Worm (Caenorhabditis elegans) whole organism, L1 larva: ENCODE results near the gene srg-38.

Source experiments
- C16A3.4 ChIP-seq: fragments of 150-350 bp; optimal IDR thresholded peaks from 2 replicates; lab custom pipeline; 2014; ENCODE audit warnings: missing biosample characterization, missing genetic modification characterization
- Y116A8C.19 ChIP-seq: sonication (generic microtip); optimal IDR thresholded peaks from 2 replicates; lab custom pipeline; 2016; ENCODE audit warnings: missing compliant biosample characterization, missing genetic modification characterization, borderline replicate concordance
- ama-1 ChIP-seq: fragments of 150-350 bp; optimal IDR thresholded peaks from 2 replicates; lab custom pipeline; 2014
- ceh-8 ChIP-seq: fragments of 200-800 bp; sonication (Bioruptor generic); optimal IDR thresholded peaks from 2 replicates; lab custom pipeline; 2018; ENCODE audit warnings: mild to moderate bottlenecking, missing genetic modification characterization, moderate library complexity, missing compliant biosample characterization
- ceh-82 ChIP-seq, 3 experiments: fragments of 150-350 bp in 1 of 3; sonication (generic microtip) in 2 of 3; optimal IDR thresholded peaks; 2 replicates each; lab custom pipeline; 2014 to 2017; ENCODE audit warnings: missing biosample characterization in 3 of 3, missing genetic modification characterization in 3 of 3
- ceh-90 ChIP-seq: sonication (generic microtip); optimal IDR thresholded peaks from 2 replicates; lab custom pipeline; 2016; ENCODE audit warnings: missing genetic modification characterization, missing compliant biosample characterization
- dsc-1 ChIP-seq: sonication (generic microtip); optimal IDR thresholded peaks from 2 replicates; lab custom pipeline; 2016; ENCODE audit warnings: mild to moderate bottlenecking, missing genetic modification characterization, missing compliant biosample characterization
- efl-1 ChIP-seq, 4 experiments: fragments of 150-350 bp; optimal IDR thresholded peaks in 3 of 4; peaks in 1 of 4; 1 replicate in 1 of 4; 2 replicates in 3 of 4; lab custom pipeline; 2014; ENCODE audit warnings: missing biosample characterization in 2 of 4, missing genetic modification characterization in 2 of 4, missing genetic modification reagents in 2 of 4
- egl-13 ChIP-seq: sonication (generic microtip); optimal IDR thresholded peaks from 2 replicates; lab custom pipeline; 2016; ENCODE audit warnings: missing genotype, missing genetic modification reagents, missing genetic modification characterization, missing compliant biosample characterization
- elt-3 ChIP-seq, 6 experiments: fragments of 150-350 bp in 1 of 6; sonication (generic microtip); optimal IDR thresholded peaks; 2 replicates each; lab custom pipeline; 2017 to 2018; ENCODE audit warnings: missing biosample characterization in 6 of 6, missing genetic modification characterization in 6 of 6, inconsistent platforms in 1 of 6
- ets-5 ChIP-seq: fragments of 200-800 bp; sonication (Bioruptor generic); IDR thresholded peaks from 2 replicates; pipeline ENCODE4 v1.3.6; 2022; ENCODE audit warnings: missing genetic modification characterization, missing compliant biosample characterization
- fos-1 ChIP-seq: fragments of 150-350 bp; optimal IDR thresholded peaks from 2 replicates; lab custom pipeline; 2014; ENCODE audit warnings: missing biosample characterization, missing genetic modification characterization
- grh-1 ChIP-seq: fragments of 200-800 bp; sonication (Bioruptor generic); IDR thresholded peaks from 2 replicates; pipeline ENCODE4 v1.3.6; 2022; ENCODE audit warnings: missing genetic modification reagents, missing genetic modification characterization, missing compliant biosample characterization
- hpl-2 ChIP-seq: fragments of 150-350 bp; optimal IDR thresholded peaks from 2 replicates; lab custom pipeline; 2014; ENCODE audit warnings: missing biosample characterization, missing genetic modification reagents, missing genetic modification characterization
- lin-14 ChIP-seq: fragments of 200-800 bp; sonication (Bioruptor generic); optimal IDR thresholded peaks from 2 replicates; lab custom pipeline; 2018; ENCODE audit warnings: mild to moderate bottlenecking, missing genetic modification characterization, moderate library complexity, missing compliant biosample characterization
- lin-39 ChIP-seq: fragments of 150-350 bp; optimal IDR thresholded peaks from 2 replicates; lab custom pipeline; 2014; ENCODE audit warnings: missing biosample characterization, missing genetic modification reagents, missing genetic modification characterization
- lir-3 ChIP-seq: sonication (generic microtip); optimal IDR thresholded peaks from 2 replicates; lab custom pipeline; 2016; ENCODE audit warnings: mild to moderate bottlenecking, missing genetic modification characterization, moderate library complexity, missing compliant biosample characterization; ENCODE audit not compliant: poor library complexity
- mab-9 ChIP-seq: fragments of 200-800 bp; sonication (Bioruptor generic); IDR thresholded peaks from 2 replicates; pipeline ENCODE4 v1.3.6; 2022; ENCODE audit warnings: missing genetic modification reagents, missing genetic modification characterization, missing compliant biosample characterization
- mdl-1 ChIP-seq, 2 experiments: fragments of 150-350 bp; optimal IDR thresholded peaks; 2 replicates each; lab custom pipeline; 2014 to 2017; ENCODE audit warnings: missing biosample characterization in 2 of 2, missing genetic modification characterization in 2 of 2, inconsistent platforms in 1 of 2
- mef-2 ChIP-seq: fragments of 150-350 bp; optimal IDR thresholded peaks from 2 replicates; lab custom pipeline; 2014; ENCODE audit warnings: missing biosample characterization, missing genetic modification characterization
- mep-1 ChIP-seq: fragments of 150-350 bp; optimal IDR thresholded peaks from 2 replicates; lab custom pipeline; 2014; ENCODE audit warnings: missing biosample characterization, missing genetic modification characterization
- nhr-11 ChIP-seq: fragments of 150-350 bp; optimal IDR thresholded peaks from 2 replicates; lab custom pipeline; 2014; ENCODE audit warnings: missing biosample characterization, missing genetic modification characterization
- nhr-12 ChIP-seq: sonication (generic microtip); optimal IDR thresholded peaks from 2 replicates; lab custom pipeline; 2017; ENCODE audit warnings: missing biosample characterization, missing genetic modification characterization
- nhr-19 ChIP-seq: fragments of 200-800 bp; sonication (Bioruptor generic); conservative IDR thresholded peaks from 2 replicates; pipeline ENCODE4 v1.3.6; 2022; ENCODE audit warnings: missing genetic modification characterization, missing compliant biosample characterization
- nhr-20 ChIP-seq: sonication (generic microtip); optimal IDR thresholded peaks from 2 replicates; lab custom pipeline; 2016; ENCODE audit warnings: mild to moderate bottlenecking, missing genetic modification characterization, missing compliant biosample characterization
- nhr-237 ChIP-seq: fragments of 150-350 bp; optimal IDR thresholded peaks from 2 replicates; lab custom pipeline; 2014; ENCODE audit warnings: missing biosample characterization, missing genetic modification characterization
- nhr-28 ChIP-seq: fragments of 150-350 bp; optimal IDR thresholded peaks from 2 replicates; lab custom pipeline; 2014; ENCODE audit warnings: missing biosample characterization, missing genetic modification characterization
- nhr-71 ChIP-seq: sonication (generic microtip); optimal IDR thresholded peaks from 2 replicates; lab custom pipeline; 2016; ENCODE audit warnings: mild to moderate bottlenecking, missing genetic modification characterization, moderate library complexity, missing compliant biosample characterization
- nhr-77 ChIP-seq: fragments of 150-350 bp; optimal IDR thresholded peaks from 2 replicates; lab custom pipeline; 2014; ENCODE audit warnings: missing biosample characterization, missing genetic modification characterization
- nhr-84 ChIP-seq: sonication (generic microtip); optimal IDR thresholded peaks from 2 replicates; lab custom pipeline; 2017; ENCODE audit warnings: missing biosample characterization, missing genetic modification characterization
- nhr-85 ChIP-seq: sonication (generic microtip); peaks from one replicate; lab custom pipeline; 2016; ENCODE audit warnings: missing genetic modification characterization, inconsistent platforms, missing compliant biosample characterization
- nhr-90 ChIP-seq: sonication (generic microtip); optimal IDR thresholded peaks from 2 replicates; lab custom pipeline; 2016; ENCODE audit warnings: mild to moderate bottlenecking, missing genetic modification characterization, missing compliant biosample characterization; ENCODE audit not compliant: poor library complexity
- pqm-1 ChIP-seq: sonication (generic microtip); optimal IDR thresholded peaks from 3 replicates; lab custom pipeline; 2017; ENCODE audit warnings: missing biosample characterization, missing genetic modification characterization
- rnt-1 ChIP-seq: sonication (generic microtip); optimal IDR thresholded peaks from 2 replicates; lab custom pipeline; 2016; ENCODE audit warnings: mild to moderate bottlenecking, missing genetic modification characterization, moderate library complexity, missing compliant biosample characterization
- snpc-4 ChIP-seq: fragments of 150-350 bp; optimal IDR thresholded peaks from 2 replicates; lab custom pipeline; 2014; ENCODE audit warnings: missing biosample characterization, missing genetic modification characterization
- snu-23 ChIP-seq: sonication (generic microtip); optimal IDR thresholded peaks from 2 replicates; lab custom pipeline; 2016; ENCODE audit warnings: missing genetic modification characterization, missing compliant biosample characterization
- sptf-1 ChIP-seq: fragments of 150-350 bp; optimal IDR thresholded peaks from 2 replicates; lab custom pipeline; 2014; ENCODE audit warnings: missing biosample characterization, missing genetic modification characterization
- swsn-7 ChIP-seq: sonication (generic microtip); optimal IDR thresholded peaks from 2 replicates; lab custom pipeline; 2016; ENCODE audit warnings: missing genetic modification characterization, missing compliant biosample characterization
- tbx-2 ChIP-seq: sonication (generic microtip); optimal IDR thresholded peaks from 2 replicates; lab custom pipeline; 2016; ENCODE audit warnings: missing genetic modification characterization, missing compliant biosample characterization
- tlp-1 ChIP-seq: fragments of 150-350 bp; optimal IDR thresholded peaks from 2 replicates; lab custom pipeline; 2014; ENCODE audit warnings: missing biosample characterization, missing genetic modification characterization
- unc-130 ChIP-seq: fragments of 150-350 bp; optimal IDR thresholded peaks from 2 replicates; lab custom pipeline; 2017; ENCODE audit warnings: missing biosample characterization, missing genetic modification characterization, inconsistent platforms
- unc-62 ChIP-seq: fragments of 150-350 bp; optimal IDR thresholded peaks from 2 replicates; lab custom pipeline; 2014; ENCODE audit warnings: missing biosample characterization, missing genetic modification reagents, missing genetic modification characterization
- unc-86 ChIP-seq: sonication (generic microtip); optimal IDR thresholded peaks from 2 replicates; lab custom pipeline; 2016; ENCODE audit warnings: missing genetic modification characterization, missing compliant biosample characterization
- xbp-1 ChIP-seq: sonication (generic microtip); optimal IDR thresholded peaks from 2 replicates; lab custom pipeline; 2016; ENCODE audit warnings: missing genetic modification characterization, missing compliant biosample characterization
- zag-1 ChIP-seq: fragments of 150-350 bp; optimal IDR thresholded peaks from 2 replicates; lab custom pipeline; 2014; ENCODE audit warnings: missing biosample characterization, missing genetic modification characterization
- zip-4 ChIP-seq: fragments of 200-800 bp; sonication (Bioruptor generic); optimal IDR thresholded peaks from 2 replicates; lab custom pipeline; 2018; ENCODE audit warnings: mild to moderate bottlenecking, missing genetic modification characterization, moderate library complexity, missing compliant biosample characterization
- ztf-11 ChIP-seq, 2 experiments: sonication (generic microtip); optimal IDR thresholded peaks; 2 replicates each; lab custom pipeline; 2016 to 2017; ENCODE audit warnings: missing genetic modification characterization in 2 of 2, missing biosample characterization in 1 of 2, missing compliant biosample characterization in 1 of 2
- ztf-4 ChIP-seq: fragments of 150-350 bp; optimal IDR thresholded peaks from 2 replicates; lab custom pipeline; 2014; ENCODE audit warnings: missing biosample characterization, missing genetic modification characterization

The srg-38 gene

DNA sequence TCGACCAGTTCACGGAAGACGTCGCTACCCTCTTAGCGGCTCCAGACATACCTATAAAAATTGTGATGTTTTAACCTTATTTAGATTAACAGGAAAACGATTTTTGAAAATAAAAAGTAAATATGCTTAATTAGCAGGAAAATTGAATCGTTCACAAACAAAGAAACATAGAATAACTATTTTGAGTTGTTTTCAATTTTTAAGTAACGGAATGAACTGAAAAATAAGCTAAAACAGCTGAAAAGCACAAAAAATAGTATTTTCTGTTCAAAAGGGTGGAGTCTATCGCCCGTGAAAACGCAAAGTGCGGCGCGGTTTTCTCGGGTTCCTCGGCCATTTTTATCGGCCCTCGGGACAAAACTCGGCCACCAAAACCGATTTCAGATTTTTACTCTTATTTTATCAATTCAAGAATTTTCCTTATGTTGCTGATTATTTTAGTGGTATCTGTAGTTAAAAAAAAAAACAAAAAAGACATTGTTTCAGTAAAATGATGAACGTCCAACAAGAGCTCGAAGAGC, 31.6 kb downstream of the srg-38 start, which contains the start of the genes atp-5 and lmtr-3 (continued):
- TF ChIP-seq egl-13 (peak; percentile 58), nhr-71 (tag; lab: Kevin White, UChicago) (peak; percentile 89), mdl-1 (tag; optimal IDR thresholded peaks at IDR 0.05; lab: Kevin White, UChicago) (peak in 1 of 2 experiments; percentile 55), ztf-11 (tag; optimal IDR thresholded peaks at IDR 0.05; lab: Kevin White, UChicago) (peak in 1 of 2 experiments; percentile 81), nhr-84 (tag; lab: Kevin White, UChicago) (no peak), xbp-1 (peak; percentile 66), hpl-2 (GFP tag; lab: Kevin White, UChicago) (no peak), ets-5 (GFP tag; lab: Robert Waterston, UW) (no peak), lin-39 (peak; percentile 19), rnt-1 (peak; percentile 98), nhr-11 (tag; lab: Kevin White, UChicago) (no peak), zag-1 (tag; lab: Kevin White, UChicago) (no peak), fos-1 (tag; lab: Kevin White, UChicago) (no peak), ceh-90 (peak; percentile 86), pqm-1 (no peak), dsc-1 (peak; percentile 72), ceh-82 (tag; optimal IDR thresholded peaks at IDR 0.05; lab: Kevin White, UChicago) (peak; percentile 15 to 81 (median 53)), elt-3 (tag; optimal IDR thresholded peaks at IDR 0.05; lab: Kevin White, UChicago) (peak in 1 of 6 experiments; percentile 68), mep-1 (peak; percentile 75), efl-1 (optimal IDR thresholded peaks at IDR 0.05; lab: Kevin White, UChicago) (peak; percentile 70 to 71), efl-1 (GFP tag; optimal IDR thresholded peaks at IDR 0.05 in 1 of 2; lab: Kevin White, UChicago) (peak; percentile 74 to 95), snpc-4 (tag; lab: Kevin White, UChicago) (peak; percentile 63), Y116A8C.19 (no peak), nhr-19 (GFP tag; lab: Robert Waterston, UW) (peak; percentile 75), tbx-2 (tag; lab: Kevin White, UChicago) (peak; percentile 80), nhr-28 (tag; lab: Kevin White, UChicago) (no peak), unc-130 (tag; lab: Kevin White, UChicago) (peak; percentile 62), nhr-90 (peak; percentile 83), ama-1 (lab: Kevin White, UChicago) (no peak), sptf-1 (tag; lab: Kevin White, UChicago) (no peak), zip-4 (GFP tag; lab: Kevin White, UChicago) (no peak), unc-62 (GFP tag; lab: Kevin White, UChicago) (no peak), nhr-237 (tag; lab: Kevin White, UChicago) (no peak), lin-14 (GFP tag; lab: Kevin White, UChicago) (peak; percentile 90), nhr-12 (tag; lab: Kevin White, UChicago) (no peak), unc-86 (tag; lab: Kevin White, UChicago) (peak; percentile 58), lir-3 (tag; lab: Kevin White, UChicago) (peak; percentile 93), swsn-7 (tag; lab: Kevin White, UChicago) (peak; percentile 66), grh-1 (GFP tag; lab: Robert Waterston, UW) (no peak), tlp-1 (no peak), ztf-4 (tag; lab: Kevin White, UChicago) (no peak), ceh-8 (GFP tag; lab: Kevin White, UChicago) (no peak), snu-23 (GFP tag; lab: Kevin White, UChicago) (peak; percentile 82), nhr-77 (tag; lab: Kevin White, UChicago) (peak; percentile 16), C16A3.4 (peak; percentile 73), nhr-85 (tag; lab: Kevin White, UChicago) (peak; percentile 88), nhr-20 (tag; lab: Kevin White, UChicago) (peak; percentile 78), mef-2 (no peak), mab-9 (GFP tag; lab: Robert Waterston, UW) (peak; percentile 70; the same call in 1 of the 2 replicates)
